Fruit fly (Drosophila melanogaster) whole organism, adult: Measurements from ENCODE around the gene CG13670.

Source experiments
- CG11617 ChIP-seq: fragments of 200-800 bp; sonication (Bioruptor generic); optimal IDR thresholded peaks from 2 replicates; lab custom pipeline; 2017; ENCODE audit warnings: mild to moderate bottlenecking, missing biosample characterization, missing genetic modification reagents, missing genetic modification characterization
- CG12768 ChIP-seq: fragments of 200-800 bp; sonication (Bioruptor generic); optimal IDR thresholded peaks from 2 replicates; lab custom pipeline; 2017; ENCODE audit warnings: missing biosample characterization, missing genetic modification characterization, mild to moderate bottlenecking, moderate library complexity, missing genetic modification reagents
- CG14711 ChIP-seq: fragments of 200-800 bp; sonication (Bioruptor generic); optimal IDR thresholded peaks from 2 replicates; lab custom pipeline; 2018; ENCODE audit warnings: missing biosample characterization, mild to moderate bottlenecking, missing genetic modification characterization, moderate library complexity
- CG1620 ChIP-seq: fragments of 200-800 bp; sonication (Bioruptor generic); optimal IDR thresholded peaks from 2 replicates; lab custom pipeline; 2016; ENCODE audit warnings: missing biosample characterization, missing genetic modification characterization
- CG33017 ChIP-seq: fragments of 200-800 bp; sonication (Bioruptor generic); optimal IDR thresholded peaks from 2 replicates; lab custom pipeline; 2018; ENCODE audit warnings: missing biosample characterization, mild to moderate bottlenecking, missing genetic modification characterization, moderate library complexity
- CG5204 ChIP-seq: fragments of 200-800 bp; sonication (Bioruptor generic); optimal IDR thresholded peaks from 2 replicates; lab custom pipeline; 2016; ENCODE audit warnings: missing biosample characterization, missing genetic modification characterization
- CG7045 ChIP-seq: fragments of 200-800 bp; sonication (Bioruptor generic); optimal IDR thresholded peaks from 2 replicates; lab custom pipeline; 2017; ENCODE audit warnings: missing biosample characterization, mild to moderate bottlenecking, missing genetic modification characterization
- CG7101 ChIP-seq: fragments of 200-800 bp; sonication (Bioruptor generic); optimal IDR thresholded peaks from 2 replicates; lab custom pipeline; 2018; ENCODE audit warnings: missing biosample characterization, mild to moderate bottlenecking, missing genetic modification characterization, moderate library complexity
- Clk ChIP-seq: fragments of 200-800 bp; sonication (Bioruptor generic); optimal IDR thresholded peaks from 2 replicates; lab custom pipeline; 2017; ENCODE audit warnings: missing biosample characterization, missing genetic modification characterization
- Crg-1 ChIP-seq: fragments of 200-800 bp; sonication (Bioruptor generic); optimal IDR thresholded peaks from 2 replicates; lab custom pipeline; 2016; ENCODE audit warnings: missing biosample characterization, missing genetic modification characterization
- Hr96 ChIP-seq: fragments of 200-800 bp; sonication (Bioruptor generic); optimal IDR thresholded peaks from 2 replicates; lab custom pipeline; 2016; ENCODE audit warnings: missing biosample characterization, missing genetic modification characterization
- Mnt ChIP-seq: fragments of 200-800 bp; sonication (Bioruptor generic); optimal IDR thresholded peaks from 2 replicates; lab custom pipeline; 2016; ENCODE audit warnings: missing biosample characterization, mild to moderate bottlenecking, missing genetic modification characterization
- bab1 ChIP-seq: fragments of 200-800 bp; sonication (Bioruptor generic); optimal IDR thresholded peaks from 3 replicates; lab custom pipeline; 2019; ENCODE audit warnings: missing biosample characterization, mild to moderate bottlenecking, missing genetic modification characterization, moderate library complexity
- cic ChIP-seq: fragments of 200-800 bp; sonication (Bioruptor generic); optimal IDR thresholded peaks from 2 replicates; lab custom pipeline; 2017; ENCODE audit warnings: missing biosample characterization, mild to moderate bottlenecking, missing genetic modification characterization, moderate library complexity
- cnc ChIP-seq, 2 experiments: fragments of >200 bp; optimal IDR thresholded peaks; 2 replicates each; lab custom pipeline; 2017
- kay ChIP-seq: fragments of 200-800 bp; sonication (Bioruptor generic); peaks from one replicate; lab custom pipeline; 2016; ENCODE audit warnings: missing biosample characterization, missing genetic modification characterization, borderline replicate concordance
- ovo ChIP-seq: fragments of 200-800 bp; sonication (Bioruptor generic); optimal IDR thresholded peaks from 2 replicates; lab custom pipeline; 2016; ENCODE audit warnings: missing biosample characterization, missing genetic modification characterization
- pad ChIP-seq: fragments of 200-800 bp; sonication (Bioruptor generic); optimal IDR thresholded peaks from 3 replicates; lab custom pipeline; 2017; ENCODE audit warnings: missing biosample characterization, missing genetic modification characterization, mild to moderate bottlenecking, moderate library complexity, missing genetic modification reagents
- tj ChIP-seq: fragments of 200-800 bp; sonication (Bioruptor generic); optimal IDR thresholded peaks from 3 replicates; lab custom pipeline; 2017; ENCODE audit warnings: missing biosample characterization, mild to moderate bottlenecking, missing genetic modification characterization, moderate library complexity
- toe ChIP-seq: fragments of 200-800 bp; sonication (Bioruptor generic); optimal IDR thresholded peaks from 2 replicates; lab custom pipeline; 2016; ENCODE audit warnings: missing biosample characterization, missing genetic modification characterization

Gene CG13670

DNA sequence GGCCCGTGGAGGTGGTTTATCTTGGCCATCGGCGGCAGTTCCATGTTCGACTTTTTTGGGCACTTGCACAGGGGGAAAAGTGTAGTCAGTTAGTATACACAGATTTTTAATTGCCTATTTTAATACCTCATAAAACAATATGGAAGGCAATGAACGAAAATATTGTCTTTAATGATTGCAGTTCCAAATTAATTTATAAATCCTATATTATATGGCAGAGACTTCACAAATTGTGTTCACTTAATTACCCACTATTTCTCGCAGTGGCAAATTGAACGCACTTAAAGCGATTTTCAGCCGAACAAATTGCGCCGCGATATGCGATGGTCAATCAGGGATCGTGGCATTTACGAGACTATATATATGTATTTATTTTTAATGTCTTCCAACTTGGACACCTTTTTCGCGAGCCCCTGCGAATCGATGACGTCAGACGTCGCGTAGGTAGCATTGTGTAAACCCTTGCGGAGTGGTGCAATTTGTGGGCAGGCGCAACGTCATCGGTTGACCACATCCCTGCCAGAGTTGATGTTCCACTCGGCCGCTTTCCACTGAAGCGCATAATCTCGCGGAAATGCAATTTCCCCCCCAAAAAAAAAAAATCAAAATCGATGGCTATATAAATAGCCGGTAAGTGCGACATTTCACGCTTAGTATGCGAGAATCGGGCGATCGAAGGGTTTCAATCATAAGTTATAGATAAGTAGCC lies at the start of gene CG13670:
CG13670 (plus strand) TSS at position 659 of the 709 bp plus-strand sequence.
- TF ChIP-seq CG7101 = no peak
- TF ChIP-seq Hr96 (GFP tag; lab: Kevin White, UChicago) = no peak
- no peak for TF ChIP-seq tj (GFP tag; lab: Kevin White, UChicago)
- no peak for TF ChIP-seq CG1620

DNA sequence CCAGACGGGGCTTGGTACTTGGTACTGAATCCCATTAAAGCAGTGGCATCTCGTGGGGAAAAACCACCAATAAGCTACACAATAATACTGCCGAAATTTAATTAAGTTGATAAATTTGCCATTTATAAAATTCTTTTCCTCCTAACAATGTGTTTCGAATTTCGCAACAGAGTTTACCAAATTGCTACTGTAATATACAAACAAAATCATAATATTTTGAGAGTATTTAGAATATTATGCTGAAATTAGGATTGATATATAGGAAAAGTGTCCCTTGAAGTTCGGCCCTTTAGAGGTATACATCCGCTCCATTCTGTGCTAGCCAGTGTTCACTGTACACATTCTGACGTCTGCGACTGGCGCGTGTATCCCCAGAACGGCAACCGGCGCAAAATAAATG lies 35.9 kb upstream of the CG13670 start:
- no peak for TF ChIP-seq Hr96 (GFP tag; lab: Kevin White, UChicago)
- no peak for TF ChIP-seq CG11617 (GFP tag; lab: Kevin White, UChicago)
- no peak for TF ChIP-seq toe
- no peak for TF ChIP-seq pad (GFP tag; lab: Kevin White, UChicago)
- no peak for TF ChIP-seq bab1 (GFP tag; lab: Kevin White, UChicago)
- no peak for TF ChIP-seq cnc (optimal IDR thresholded peaks at IDR 0.05; lab: Kevin White, UChicago)

DNA sequence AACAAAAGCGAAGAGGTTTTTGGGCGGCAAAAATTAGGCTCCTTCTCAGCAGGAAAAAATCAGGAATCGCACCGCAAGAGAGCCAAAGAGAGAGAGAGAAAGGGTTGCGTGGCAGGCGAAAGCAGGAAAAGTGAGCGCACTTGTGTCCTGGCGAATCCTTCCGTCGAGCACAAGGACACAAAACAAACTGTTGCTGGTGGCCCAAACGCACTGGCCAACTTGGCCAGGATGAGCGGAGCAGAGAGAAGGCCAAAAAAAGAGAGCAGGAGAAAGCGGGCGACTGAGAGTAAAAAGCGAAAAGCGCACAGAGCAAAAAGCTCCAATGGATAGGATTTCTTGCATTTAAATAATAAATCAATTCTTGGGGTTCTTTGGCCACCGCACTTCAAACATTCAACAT lies 35.3 kb upstream of the CG13670 start:
- TF ChIP-seq CG7045 (GFP tag; lab: Kevin White, UChicago) (no peak), cic (no peak), kay (GFP tag; lab: Kevin White, UChicago) (no peak), Hr96 (GFP tag; lab: Kevin White, UChicago) (no peak), CG5204 (GFP tag; lab: Kevin White, UChicago) (no peak), cnc (optimal IDR thresholded peaks at IDR 0.05; lab: Kevin White, UChicago) (no peak), CG11617 (GFP tag; lab: Kevin White, UChicago) (no peak), toe (no peak), CG14711 (no peak), CG1620 (no peak), Crg-1 (GFP tag; lab: Kevin White, UChicago) (no peak), bab1 (GFP tag; lab: Kevin White, UChicago) (no peak), CG7101 (no peak), CG33017 (tag; lab: Kevin White, UChicago) (no peak), Clk (GFP tag; lab: Kevin White, UChicago) (no peak), Mnt (GFP tag; lab: Kevin White, UChicago) (no peak), tj (GFP tag; lab: Kevin White, UChicago) (no peak)

DNA sequence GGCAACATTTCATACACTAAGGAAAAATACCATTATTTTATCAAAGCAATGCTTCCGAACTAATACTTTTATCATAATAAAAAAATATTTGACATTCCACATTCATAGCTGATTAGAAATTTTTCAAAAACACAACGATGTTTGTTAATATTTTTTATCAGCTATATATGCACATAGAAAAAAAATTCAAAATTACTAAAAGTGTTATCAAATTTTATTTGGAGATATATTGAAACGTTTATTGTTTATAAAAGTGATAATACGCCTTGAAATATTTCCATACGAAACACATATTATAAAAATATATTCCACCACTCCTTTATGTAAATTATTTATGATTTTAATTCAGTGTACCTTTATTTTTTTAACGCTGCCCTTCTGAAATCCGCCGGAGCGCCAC lies 34.8 kb upstream of the CG13670 start:
- no peak for TF ChIP-seq CG33017 (tag; lab: Kevin White, UChicago)
- TF ChIP-seq cnc (optimal IDR thresholded peaks at IDR 0.05; lab: Kevin White, UChicago) = no peak
- TF ChIP-seq CG12768 (GFP tag; lab: Kevin White, UChicago) = no peak

DNA sequence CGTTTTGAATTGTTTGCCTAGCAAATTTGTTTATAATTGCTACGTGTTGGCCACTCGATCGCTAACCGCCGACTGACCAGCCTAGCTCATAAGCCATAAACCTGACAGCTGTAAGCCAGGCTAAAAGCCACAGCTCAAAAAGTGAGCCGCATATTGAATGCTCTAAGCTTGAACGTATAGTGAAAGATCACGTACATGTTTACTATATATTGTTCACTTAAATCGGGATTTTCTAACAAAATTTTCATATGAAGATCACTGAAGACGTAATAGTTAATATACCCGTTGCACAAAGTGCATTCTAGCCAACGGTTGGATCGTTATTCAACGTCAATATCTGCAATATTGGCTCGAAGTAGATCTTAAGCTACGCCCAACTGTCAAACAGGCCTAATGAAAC lies 34.2 kb upstream of the CG13670 start:
- TF ChIP-seq CG12768 (GFP tag; lab: Kevin White, UChicago) (no peak), kay (GFP tag; lab: Kevin White, UChicago) (no peak), bab1 (GFP tag; lab: Kevin White, UChicago) (no peak), CG5204 (GFP tag; lab: Kevin White, UChicago) (no peak), CG33017 (tag; lab: Kevin White, UChicago) (no peak), tj (GFP tag; lab: Kevin White, UChicago) (no peak), CG11617 (GFP tag; lab: Kevin White, UChicago) (no peak), cnc (optimal IDR thresholded peaks at IDR 0.05; lab: Kevin White, UChicago) (no peak), CG7101 (no peak), cic (no peak), toe (no peak)

DNA sequence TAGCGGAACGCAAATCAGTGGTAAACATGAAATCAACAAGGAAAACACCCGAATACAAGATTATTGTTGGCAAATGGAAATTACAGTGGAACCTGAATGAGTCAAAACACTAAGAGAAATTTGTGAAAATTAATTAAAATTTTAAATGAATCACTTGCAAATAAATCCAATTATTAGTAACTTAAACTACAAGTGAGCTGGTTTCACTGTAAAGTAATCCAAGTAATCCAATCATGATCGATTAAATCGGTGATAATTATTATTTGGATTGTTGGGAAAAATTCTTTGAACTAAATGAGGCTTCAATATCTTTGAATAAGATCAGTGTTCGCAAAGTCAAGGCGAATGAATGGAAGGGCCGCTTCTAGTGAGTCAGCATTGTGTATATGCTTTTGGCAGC lies 32.2 kb upstream of the CG13670 start:
- TF ChIP-seq cnc (optimal IDR thresholded peaks at IDR 0.05; lab: Kevin White, UChicago) (no peak), bab1 (GFP tag; lab: Kevin White, UChicago) (no peak), CG1620 (no peak), cic (no peak), pad (GFP tag; lab: Kevin White, UChicago) (no peak), CG14711 (no peak), kay (GFP tag; lab: Kevin White, UChicago) (no peak), CG5204 (GFP tag; lab: Kevin White, UChicago) (no peak), CG11617 (GFP tag; lab: Kevin White, UChicago) (no peak), Crg-1 (GFP tag; lab: Kevin White, UChicago) (no peak), Clk (GFP tag; lab: Kevin White, UChicago) (no peak), CG12768 (GFP tag; lab: Kevin White, UChicago) (no peak)

DNA sequence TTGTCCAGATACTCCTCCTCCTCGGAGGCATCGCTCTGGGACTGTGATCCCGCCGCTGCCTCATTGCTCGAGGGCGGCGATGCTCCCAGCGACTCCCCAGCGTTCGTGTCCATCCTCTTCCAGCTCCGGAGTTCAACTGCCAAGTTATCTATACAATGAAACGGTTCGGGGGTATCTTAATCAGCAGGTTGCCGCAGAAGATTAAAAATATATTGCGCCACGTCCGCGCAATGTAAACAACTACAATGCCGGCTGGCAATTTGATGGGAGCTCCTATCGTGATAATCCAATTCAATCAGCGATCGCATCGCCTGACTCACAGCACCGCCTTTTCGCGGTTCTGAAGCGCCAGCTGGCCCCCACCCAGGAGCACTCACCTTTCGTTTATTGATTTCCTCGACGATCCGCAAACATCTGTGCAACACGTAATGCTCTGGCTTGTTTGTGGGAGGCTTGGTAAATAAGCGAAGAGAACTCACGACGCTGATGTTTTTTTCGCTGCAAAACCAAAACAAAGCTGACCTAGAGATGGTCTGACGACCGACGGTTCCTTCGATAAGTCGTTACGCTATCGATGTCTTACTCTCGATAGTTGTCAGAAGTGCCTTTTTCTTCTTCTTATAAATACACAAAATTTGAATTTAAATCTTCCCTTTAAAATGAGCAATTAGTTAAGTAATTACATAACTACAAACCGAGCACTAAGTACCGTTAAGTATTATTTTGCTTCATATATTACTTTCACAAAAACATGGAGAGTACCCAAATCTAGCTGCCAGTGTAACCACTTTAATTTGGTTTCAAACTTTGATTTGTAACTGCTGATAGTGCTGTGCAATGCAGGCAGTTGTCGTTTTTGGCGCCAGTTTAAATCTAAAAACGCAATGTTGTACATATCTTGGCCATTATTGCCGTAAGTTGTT lies 31.0 kb upstream of the CG13670 start, which contains the start of gene cert:
cert (minus strand) TSS at position 535 of the 923 bp plus-strand sequence.
- TF ChIP-seq Mnt (GFP tag; lab: Kevin White, UChicago) (no peak), CG14711 (peak; percentile 45), CG1620 (peak; percentile 2), CG12768 (GFP tag; lab: Kevin White, UChicago) (peak; percentile 52), pad (GFP tag; lab: Kevin White, UChicago) (peak; percentile 33), cic (peak; percentile 54), toe (peak; percentile 52), CG7045 (GFP tag; lab: Kevin White, UChicago) (no peak), tj (GFP tag; lab: Kevin White, UChicago) (no peak), CG33017 (tag; lab: Kevin White, UChicago) (no peak), CG5204 (GFP tag; lab: Kevin White, UChicago) (no peak), bab1 (GFP tag; lab: Kevin White, UChicago) (peak; percentile 32), CG7101 (no peak), cnc (optimal IDR thresholded peaks at IDR 0.05; lab: Kevin White, UChicago) (no peak), CG11617 (GFP tag; lab: Kevin White, UChicago) (no peak), Clk (GFP tag; lab: Kevin White, UChicago) (no peak), Crg-1 (GFP tag; lab: Kevin White, UChicago) (peak; percentile 43), ovo (GFP tag; lab: Kevin White, UChicago) (no peak), Hr96 (GFP tag; lab: Kevin White, UChicago) (peak; percentile 58), kay (GFP tag; lab: Kevin White, UChicago) (peak; percentile 11)
